Worm (Caenorhabditis elegans): ENCODE results near the gene drh-1.

drh-1 gene

ce11 chrIV:6576728-6577101 lies 36.4 kb downstream of the drh-1 start:
- TF ChIP-seq nhr-76 (tag; optimal IDR thresholded peaks at IDR 0.05) (no peak), xbp-1 (tag; optimal IDR thresholded peaks at IDR 0.05) (peak; percentile 46), lin-39 (tag; optimal IDR thresholded peaks at IDR 0.05) (no peak), mdl-1 (tag; optimal IDR thresholded peaks at IDR 0.05) (peak in 1 of 2 experiments; percentile 30), dsc-1 (tag; optimal IDR thresholded peaks at IDR 0.05) (peak; percentile 3), nhr-77 (tag; optimal IDR thresholded peaks at IDR 0.05) (peak; percentile 8), sptf-1 (tag; optimal IDR thresholded peaks at IDR 0.05) (no peak), swsn-7 (tag; optimal IDR thresholded peaks at IDR 0.05) (peak; percentile 53), egl-13 (tag; optimal IDR thresholded peaks at IDR 0.05) (no peak), mef-2 (tag; optimal IDR thresholded peaks at IDR 0.05) (no peak), lir-3 (tag; optimal IDR thresholded peaks at IDR 0.05; ENCODE audit: poor library complexity) (peak; percentile 4), lin-14 (GFP tag; optimal IDR thresholded peaks at IDR 0.05) (peak; percentile 80), nhr-71 (tag; optimal IDR thresholded peaks at IDR 0.05) (peak; percentile 77), hlh-17 (GFP tag; optimal IDR thresholded peaks at IDR 0.05; ENCODE audit: borderline replicate concordance) (no peak), lsy-2 (tag; optimal IDR thresholded peaks at IDR 0.05) (peak; percentile 51 to 63), lin-15B (tag; optimal IDR thresholded peaks at IDR 0.05) (no peak), dpl-1 (GFP tag; optimal IDR thresholded peaks at IDR 0.05) (peak; percentile 36 to 48 (median 45)), nhr-20 (tag; optimal IDR thresholded peaks at IDR 0.05) (peak; percentile 74), mep-1 (tag; optimal IDR thresholded peaks at IDR 0.05) (peak; percentile 76), nhr-237 (tag; optimal IDR thresholded peaks at IDR 0.05) (no peak), C16A3.4 (tag; optimal IDR thresholded peaks at IDR 0.05) (peak; percentile 49), ceh-82 (tag; optimal IDR thresholded peaks at IDR 0.05) (peak; percentile 2 to 13 (median 7)), blmp-1 (tag; optimal IDR thresholded peaks at IDR 0.05) (peak; percentile 55), nhr-19 (GFP tag; conservative IDR thresholded peaks at IDR 0.05) (peak; percentile 31; the same call in 1 of the 2 replicates), unc-62 (GFP tag; optimal IDR thresholded peaks at IDR 0.05) (no peak), nhr-90 (tag; optimal IDR thresholded peaks at IDR 0.05; ENCODE audit: poor library complexity) (peak; percentile 65), nhr-85 (tag) (peak; percentile 92), tbx-2 (tag; optimal IDR thresholded peaks at IDR 0.05) (peak; percentile 22), nhr-47 (tag; optimal IDR thresholded peaks at IDR 0.05) (peak; percentile 47), elt-3 (tag; optimal IDR thresholded peaks at IDR 0.05) (peak in 2 of 6 experiments; percentile 18 to 28), rnt-1 (tag; optimal IDR thresholded peaks at IDR 0.05) (peak; percentile 59), lin-35 (GFP tag; optimal IDR thresholded peaks at IDR 0.05) (peak; percentile 46 to 65), ztf-11 (tag; optimal IDR thresholded peaks at IDR 0.05) (no peak), lin-13 (GFP tag; optimal IDR thresholded peaks at IDR 0.05) (peak; percentile 35), snu-23 (GFP tag; optimal IDR thresholded peaks at IDR 0.05) (peak; percentile 78), pax-3 (tag; optimal IDR thresholded peaks at IDR 0.05) (no peak), ztf-4 (tag; optimal IDR thresholded peaks at IDR 0.05) (peak; percentile 4), efl-1 (optimal IDR thresholded peaks at IDR 0.05) (peak; percentile 61 to 67), efl-1 (GFP tag; optimal IDR thresholded peaks at IDR 0.05 in 1 of 2) (peak; percentile 0 to 87)

DNA sequence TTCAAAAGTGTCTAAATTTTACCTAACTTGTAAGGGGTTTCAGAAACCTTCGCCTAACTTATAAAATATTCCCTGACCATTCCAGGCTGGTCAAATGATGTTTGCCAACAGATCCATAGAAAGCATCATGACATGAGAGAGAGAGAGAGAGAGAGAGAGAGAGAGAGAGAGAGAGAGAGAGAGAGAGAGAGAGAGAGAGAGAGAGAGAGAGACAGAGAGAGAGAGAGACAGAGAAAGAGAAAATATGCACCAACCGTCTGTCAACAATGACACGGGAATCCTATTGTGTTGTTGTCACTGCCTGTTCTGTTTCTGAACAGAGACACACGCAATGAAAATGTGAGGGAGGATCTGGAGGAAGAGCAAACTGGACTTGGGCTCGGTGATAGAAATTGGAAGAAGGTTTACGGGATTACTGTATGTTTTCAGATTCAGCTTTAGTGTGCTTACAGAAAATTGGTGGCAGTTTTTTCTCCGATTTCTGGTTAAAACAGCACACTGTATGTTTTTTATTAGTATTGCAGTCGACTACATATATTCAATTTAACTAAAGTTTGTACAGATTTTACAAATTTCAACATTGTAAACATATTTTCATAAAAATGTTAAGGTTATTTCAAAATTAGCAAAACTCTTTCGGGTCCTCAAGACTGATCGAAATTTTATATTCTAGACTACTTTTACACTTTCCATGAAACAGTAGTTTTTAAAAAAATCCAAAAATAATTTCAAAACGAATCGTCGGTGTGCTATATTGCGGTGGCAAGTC lies 37.0 kb downstream of the drh-1 start:
- TF ChIP-seq nhr-47 (tag; optimal IDR thresholded peaks at IDR 0.05) (no peak), sox-4 (tag; optimal IDR thresholded peaks at IDR 0.05) (no peak), lin-14 (GFP tag; optimal IDR thresholded peaks at IDR 0.05) (peak; percentile 13), dpl-1 (GFP tag; optimal IDR thresholded peaks at IDR 0.05) (no peak), fkh-10 (GFP tag; optimal IDR thresholded peaks at IDR 0.05) (no peak), hlh-17 (GFP tag; optimal IDR thresholded peaks at IDR 0.05; ENCODE audit: borderline replicate concordance) (no peak), snpc-4 (tag; optimal IDR thresholded peaks at IDR 0.05) (no peak), C16A3.4 (tag; optimal IDR thresholded peaks at IDR 0.05) (no peak), nhr-11 (tag; optimal IDR thresholded peaks at IDR 0.05) (no peak), mep-1 (tag; optimal IDR thresholded peaks at IDR 0.05) (peak; percentile 40), mab-9 (GFP tag; IDR thresholded peaks at IDR 0.05) (no peak), nhr-85 (tag) (no peak), jun-1 (tag; optimal IDR thresholded peaks at IDR 0.05) (peak; percentile 14), pax-3 (tag; optimal IDR thresholded peaks at IDR 0.05) (no peak), ztf-4 (tag; optimal IDR thresholded peaks at IDR 0.05) (no peak), alr-1 (tag; optimal IDR thresholded peaks at IDR 0.05; ENCODE audit: borderline replicate concordance) (no peak), rnt-1 (tag; optimal IDR thresholded peaks at IDR 0.05) (no peak), efl-1 (optimal IDR thresholded peaks at IDR 0.05) (peak; percentile 12 to 27), efl-1 (GFP tag; optimal IDR thresholded peaks at IDR 0.05 in 1 of 2) (no peak), lin-35 (GFP tag; optimal IDR thresholded peaks at IDR 0.05) (peak in 1 of 2 experiments; percentile 47), F16B12.6 (tag; optimal IDR thresholded peaks at IDR 0.05) (no peak), nhr-84 (tag; optimal IDR thresholded peaks at IDR 0.05) (no peak)
